Worm (Caenorhabditis elegans) whole organism, L4/young adult: Measurements from ENCODE around the gene idpc-2.

Experiments
- W03F9.2 ChIP-seq: fragments of 150-350 bp; optimal IDR thresholded peaks from 2 replicates; lab custom pipeline; 2014; ENCODE audit warnings: missing biosample characterization, missing genetic modification characterization
- dao-5 ChIP-seq: sonication (generic microtip); optimal IDR thresholded peaks from 2 replicates; lab custom pipeline; 2016; ENCODE audit warnings: missing genotype, missing genetic modification characterization, moderate library complexity, missing compliant biosample characterization
- him-1 ChIP-seq: sonication (generic microtip); optimal IDR thresholded peaks from 2 replicates; lab custom pipeline; 2016; ENCODE audit warnings: missing genotype, missing genetic modification reagents, missing genetic modification characterization, missing compliant biosample characterization

ce11 chrV:8635575-8635974, 14.5 kb upstream of the idpc-2 start, which contains the start of gene oac-29:
- no peak for TF ChIP-seq W03F9.2
- no peak for TF ChIP-seq him-1
- TF ChIP-seq dao-5 (tag; lab: Kevin White, UChicago) = no peak
